Fruit fly (Drosophila melanogaster): ENCODE results near the gene bel.

bel gene

DNA sequence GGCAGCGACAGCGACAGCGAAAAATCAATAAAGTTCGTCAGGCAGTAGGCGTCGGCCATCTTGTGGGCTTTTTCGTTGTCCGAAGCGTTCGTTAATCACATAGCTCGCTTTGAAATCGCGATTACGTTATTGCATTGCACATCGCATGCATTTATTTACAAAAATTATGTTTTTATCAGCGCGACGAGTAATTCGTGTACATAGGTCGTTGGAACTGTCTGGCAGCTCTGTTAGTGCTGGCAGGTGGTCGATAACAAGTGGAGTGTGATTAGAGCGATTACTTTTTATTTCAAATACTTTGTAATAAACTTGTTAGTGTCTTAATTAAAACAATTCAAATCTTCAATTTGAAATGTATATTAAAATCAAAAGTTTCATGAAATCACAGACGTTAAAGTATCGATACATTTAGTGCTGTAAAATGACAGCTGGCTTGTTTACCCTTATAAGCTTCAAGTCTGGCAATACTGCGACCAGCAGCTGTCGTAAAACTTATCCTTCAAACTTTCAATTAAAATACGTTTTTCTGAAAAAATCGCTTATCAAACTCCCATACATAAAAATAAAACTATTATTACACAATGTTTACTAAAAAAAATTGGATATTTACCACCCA is 3.2 kb upstream of the bel start, which contains the start of gene CG8032 (continued):
- TF ChIP-seq CG4820 (GFP tag; optimal IDR thresholded peaks at IDR 0.05) (peak; percentile 44), jing (GFP tag; optimal IDR thresholded peaks at IDR 0.05) (no peak), CG13424 (tag; optimal IDR thresholded peaks at IDR 0.05) (peak; percentile 62), emc (GFP tag; optimal IDR thresholded peaks at IDR 0.05) (peak; percentile 2), CG2120 (GFP tag; optimal IDR thresholded peaks at IDR 0.05) (peak; percentile 65), wor (GFP tag; IDR thresholded peaks at IDR 0.05) (no peak), crol (GFP tag; IDR thresholded peaks at IDR 0.05) (no peak), CG7556 (GFP tag; optimal IDR thresholded peaks at IDR 0.05) (peak; percentile 17), Hand (GFP tag; optimal IDR thresholded peaks at IDR 0.05) (no peak), CG15479 (GFP tag; optimal IDR thresholded peaks at IDR 0.05) (no peak), vvl (GFP tag; IDR thresholded peaks at IDR 0.05) (no peak; the same call in 1 of the 2 replicates), CG32772 (GFP tag; IDR thresholded peaks at IDR 0.05) (no peak), HLH54F (GFP tag; optimal IDR thresholded peaks at IDR 0.05) (peak; percentile 19), Dad (GFP tag; optimal IDR thresholded peaks at IDR 0.05) (peak; percentile 0), Blimp-1 (GFP tag; optimal IDR thresholded peaks at IDR 0.05) (peak; percentile 29), abd-A (tag; optimal IDR thresholded peaks at IDR 0.05) (no peak), p53 (GFP tag; optimal IDR thresholded peaks at IDR 0.05) (peak; percentile 32), prd (optimal IDR thresholded peaks at IDR 0.05) (no peak), prd (GFP tag; IDR thresholded peaks at IDR 0.05) (peak; percentile 35; the same call in 1 of the 3 replicates), CG1792 (GFP tag; optimal IDR thresholded peaks at IDR 0.05) (no peak), trh (GFP tag; optimal IDR thresholded peaks at IDR 0.05) (no peak), gcm2 (GFP tag; optimal IDR thresholded peaks at IDR 0.05) (no peak), CG8944 (GFP tag; optimal IDR thresholded peaks at IDR 0.05) (peak; percentile 64), CG33557 (GFP tag; optimal IDR thresholded peaks at IDR 0.05) (peak; percentile 32), Dek (tag; optimal IDR thresholded peaks at IDR 0.05) (no peak), CG14667 (GFP tag; IDR thresholded peaks at IDR 0.05) (no peak), Poxn (GFP tag; IDR thresholded peaks at IDR 0.05) (no peak), so (GFP tag; IDR thresholded peaks at IDR 0.05) (no peak), CG15601 (tag; optimal IDR thresholded peaks at IDR 0.05) (peak; percentile 41), grn (GFP tag; optimal IDR thresholded peaks at IDR 0.05) (no peak), Asciz (GFP tag; optimal IDR thresholded peaks at IDR 0.05) (no peak), slou (GFP tag; optimal IDR thresholded peaks at IDR 0.05) (no peak), Hsf (GFP tag; optimal IDR thresholded peaks at IDR 0.05) (peak; percentile 50), CG6683 (GFP tag; optimal IDR thresholded peaks at IDR 0.05) (no peak), CG11696 (GFP tag; IDR thresholded peaks at IDR 0.05) (no peak), dpn (GFP tag; optimal IDR thresholded peaks at IDR 0.05) (peak; percentile 52 to 62), CG12236 (GFP tag; optimal IDR thresholded peaks at IDR 0.05) (no peak), CG7271 (tag; optimal IDR thresholded peaks at IDR 0.05) (no peak), sim (GFP tag; IDR thresholded peaks at IDR 0.05) (no peak), usp (GFP tag; optimal IDR thresholded peaks at IDR 0.05) (no peak), CG2129 (GFP tag; IDR thresholded peaks at IDR 0.05; ENCODE audit: partially characterized antibody) (peak; percentile 34; the same call in 1 of the 2 replicates), CHES-1-like (GFP tag; optimal IDR thresholded peaks at IDR 0.05) (no peak), CG6791 (GFP tag; IDR thresholded peaks at IDR 0.05; ENCODE audit: partially characterized antibody) (no peak), fd3F (GFP tag; optimal IDR thresholded peaks at IDR 0.05) (no peak), Camta (GFP tag; optimal IDR thresholded peaks at IDR 0.05) (peak; percentile 47), Lim3 (GFP tag; IDR thresholded peaks at IDR 0.05) (no peak), Doc3 (GFP tag; IDR thresholded peaks at IDR 0.05; ENCODE audit: partially characterized antibody) (peak; percentile 65), slp2 (GFP tag; optimal IDR thresholded peaks at IDR 0.05) (peak; percentile 19), pho (GFP tag; optimal IDR thresholded peaks at IDR 0.05) (peak; percentile 20), peb (GFP tag; IDR thresholded peaks at IDR 0.05) (0 out of 2 replicates have a peak, but pooled peaks have one; percentile 17), CG11695 (GFP tag; IDR thresholded peaks at IDR 0.05) (no peak)
